Fruit fly (Drosophila melanogaster): ENCODE measurements around the gene Mkp.

The Mkp gene

dm6 chr3L:160446-161094, 23.8 kb downstream of the Mkp start (continued):
- TF ChIP-seq CG2678 (tag; optimal IDR thresholded peaks at IDR 0.05) = peak; percentile 40
- TF ChIP-seq CG8765 (GFP tag; IDR thresholded peaks at IDR 0.05) = no peak
- peak; percentile 34 for TF ChIP-seq CG11504 (tag; optimal IDR thresholded peaks at IDR 0.05)
- TF ChIP-seq H2.0 (GFP tag; IDR thresholded peaks at IDR 0.05) = no peak

- TF ChIP-seq crc (GFP tag; optimal IDR thresholded peaks at IDR 0.05) (no peak), Doc2 (GFP tag; IDR thresholded peaks at IDR 0.05) (no peak), Bteb2 (GFP tag; optimal IDR thresholded peaks at IDR 0.05) (no peak), pros (GFP tag; optimal IDR thresholded peaks at IDR 0.05) (peak; percentile 78), abd-A (tag; optimal IDR thresholded peaks at IDR 0.05) (no peak), gcm (GFP tag; optimal IDR thresholded peaks at IDR 0.05) (peak; percentile 42), Six4 (GFP tag; optimal IDR thresholded peaks at IDR 0.05) (peak; percentile 26), CG18619 (GFP tag; optimal IDR thresholded peaks at IDR 0.05) (no peak), grau (tag; optimal IDR thresholded peaks at IDR 0.05) (no peak), Usf (GFP tag; optimal IDR thresholded peaks at IDR 0.05) (no peak), unpg (GFP tag; optimal IDR thresholded peaks at IDR 0.05) (no peak), CG2199 (GFP tag; IDR thresholded peaks at IDR 0.05) (peak; percentile 26; the same call in 1 of the 3 replicates), Blimp-1 (GFP tag; optimal IDR thresholded peaks at IDR 0.05) (peak; percentile 51), CG3065 (GFP tag; optimal IDR thresholded peaks at IDR 0.05) (no peak), CG8281 (tag; optimal IDR thresholded peaks at IDR 0.05) (peak; percentile 19), stwl (tag; optimal IDR thresholded peaks at IDR 0.05) (peak; percentile 14), slou (GFP tag; optimal IDR thresholded peaks at IDR 0.05) (no peak), eyg (GFP tag; optimal IDR thresholded peaks at IDR 0.05) (no peak), CG34224 (GFP tag; IDR thresholded peaks at IDR 0.05; ENCODE audit: partially characterized antibody) (no peak), sens-2 (GFP tag; IDR thresholded peaks at IDR 0.05) (no peak), tap (tag; optimal IDR thresholded peaks at IDR 0.05) (no peak), Awh (GFP tag; IDR thresholded peaks at IDR 0.05) (0 out of 2 replicates have a peak, but pooled peaks have one; percentile 14), insv (GFP tag; optimal IDR thresholded peaks at IDR 0.05) (peak in 1 of 2 experiments; percentile 63), Mrtf (GFP tag; IDR thresholded peaks at IDR 0.05) (no peak), CG4360 (GFP tag; IDR thresholded peaks at IDR 0.05) (peak; percentile 66), Eip74EF (GFP tag; optimal IDR thresholded peaks at IDR 0.05) (peak in 1 of 2 experiments; percentile 56), sens (GFP tag) (peak; percentile 44), gce (GFP tag; IDR thresholded peaks at IDR 0.05) (no peak)
Measured at dm6 chr3L:159406-160084, 24.8 kb downstream of the Mkp start.

- TF ChIP-seq Gsc (GFP tag; IDR thresholded peaks at IDR 0.05) (no peak), tll (GFP tag; optimal IDR thresholded peaks at IDR 0.05) (peak in 1 of 2 experiments; percentile 9), CG2199 (GFP tag; IDR thresholded peaks at IDR 0.05) (0 out of 3 replicates have a peak, but pooled peaks have one; percentile 12), Pdp1 (GFP tag; optimal IDR thresholded peaks at IDR 0.05) (peak in 1 of 2 experiments; percentile 1), Gug (GFP tag; IDR thresholded peaks at IDR 0.05) (no peak), so (GFP tag; IDR thresholded peaks at IDR 0.05) (0 out of 3 replicates have a peak, but pooled peaks have one; percentile 23), ERR (GFP tag; optimal IDR thresholded peaks at IDR 0.05) (no peak), cad (GFP tag; optimal IDR thresholded peaks at IDR 0.05) (peak; percentile 64), sens-2 (GFP tag; IDR thresholded peaks at IDR 0.05) (no peak), CG13894 (tag; optimal IDR thresholded peaks at IDR 0.05) (peak; percentile 5), twi (tag; optimal IDR thresholded peaks at IDR 0.05) (peak; percentile 97), CG2120 (GFP tag; optimal IDR thresholded peaks at IDR 0.05) (no peak)
Measured at dm6 chr3L:157674-158179, 26.6 kb downstream of the Mkp start.

All from whole organism, embryonic.